Fruit fly (Drosophila melanogaster) whole organism, embryonic: ENCODE data around the gene mRpS25.

ENCODE experiments used
- Asciz ChIP-seq: fragments of 200-800 bp; sonication (Bioruptor generic); optimal IDR thresholded peaks from 2 replicates; lab custom pipeline; 2017; ENCODE audit warnings: missing biosample characterization, mild to moderate bottlenecking, missing genetic modification characterization, missing genetic modification reagents
- BtbVII ChIP-seq: fragments of 200-800 bp; sonication (Bioruptor generic); optimal IDR thresholded peaks from 3 replicates; lab custom pipeline; 2017; ENCODE audit warnings: missing biosample characterization, mild to moderate bottlenecking, missing genetic modification characterization
- CG10431 ChIP-seq: fragments of 200-800 bp; sonication (Bioruptor generic); optimal IDR thresholded peaks from 3 replicates; lab custom pipeline; 2018; ENCODE audit warnings: missing biosample characterization, mild to moderate bottlenecking, missing genetic modification characterization
- CG10565 ChIP-seq: fragments of 200-800 bp; sonication (Bioruptor generic); optimal IDR thresholded peaks from 3 replicates; lab custom pipeline; 2016; ENCODE audit warnings: missing biosample characterization, mild to moderate bottlenecking, missing genetic modification characterization
- CG11560 ChIP-seq: fragments of 200-800 bp; sonication (Bioruptor generic); IDR thresholded peaks from 3 replicates; pipeline ENCODE4 v1.3.6; 2022; ENCODE audit warnings: missing biosample characterization, missing genetic modification characterization
- CG12659 ChIP-seq: fragments of 200-800 bp; sonication (Bioruptor generic); optimal IDR thresholded peaks from 3 replicates; lab custom pipeline; 2017; ENCODE audit warnings: mild to moderate bottlenecking, missing biosample characterization, missing genetic modification reagents, missing genetic modification characterization
- CG14014 ChIP-seq: fragments of 200-800 bp; sonication (Bioruptor generic); IDR thresholded peaks from 2 replicates; pipeline ENCODE4 v1.3.6; 2022; ENCODE audit warnings: missing biosample characterization, missing genetic modification characterization
- CG14710 ChIP-seq: fragments of 200-800 bp; sonication (Bioruptor generic); optimal IDR thresholded peaks from 3 replicates; lab custom pipeline; 2019; ENCODE audit warnings: missing biosample characterization, mild to moderate bottlenecking, missing genetic modification characterization, moderate library complexity
- CG14965 ChIP-seq: fragments of 200-800 bp; sonication (Bioruptor generic); optimal IDR thresholded peaks from 2 replicates; lab custom pipeline; 2016; ENCODE audit warnings: missing biosample characterization, missing genetic modification characterization, borderline replicate concordance
- CG15073 ChIP-seq: fragments of 200-800 bp; sonication (Bioruptor generic); optimal IDR thresholded peaks from 2 replicates; lab custom pipeline; 2016; ENCODE audit warnings: missing biosample characterization, missing genetic modification characterization
- CG17568 ChIP-seq: fragments of 200-800 bp; sonication (Bioruptor generic); optimal IDR thresholded peaks from 2 replicates; lab custom pipeline; 2018; ENCODE audit warnings: missing biosample characterization, mild to moderate bottlenecking, missing genetic modification characterization, moderate library complexity
- CG17912 ChIP-seq: fragments of 200-800 bp; sonication (Bioruptor generic); optimal IDR thresholded peaks from 2 replicates; lab custom pipeline; 2018; ENCODE audit warnings: missing biosample characterization, mild to moderate bottlenecking, missing genetic modification characterization
- CG34376 ChIP-seq: fragments of 200-800 bp; sonication (Bioruptor generic); optimal IDR thresholded peaks from 2 replicates; lab custom pipeline; 2018; ENCODE audit warnings: missing biosample characterization, mild to moderate bottlenecking, missing genetic modification characterization
- CG6272 ChIP-seq: fragments of 200-800 bp; sonication (Bioruptor generic); IDR thresholded peaks from 2 replicates; pipeline ENCODE4 v1.3.6; 2022; ENCODE audit warnings: missing biosample characterization, missing genetic modification characterization
- CG6765 ChIP-seq: fragments of 200-800 bp; sonication (Bioruptor generic); optimal IDR thresholded peaks from 3 replicates; lab custom pipeline; 2017; ENCODE audit warnings: missing biosample characterization, mild to moderate bottlenecking, missing genetic modification characterization
- CG8281 ChIP-seq: fragments of 200-800 bp; sonication (Bioruptor generic); optimal IDR thresholded peaks from 2 replicates; lab custom pipeline; 2018; ENCODE audit warnings: missing biosample characterization, mild to moderate bottlenecking, missing genetic modification characterization, moderate library complexity
- CG8388 ChIP-seq: fragments of 200-800 bp; sonication (Bioruptor generic); optimal IDR thresholded peaks from 2 replicates; lab custom pipeline; 2019; ENCODE audit warnings: missing biosample characterization, mild to moderate bottlenecking, missing genetic modification characterization, moderate library complexity
- CG8765 ChIP-seq: fragments of 200-800 bp; sonication (Bioruptor generic); IDR thresholded peaks from 2 replicates; pipeline ENCODE4 v1.3.6; 2022; ENCODE audit warnings: missing biosample characterization, missing genetic modification characterization
- CG9437 ChIP-seq: fragments of 200-800 bp; sonication (Bioruptor generic); optimal IDR thresholded peaks from 2 replicates; lab custom pipeline; 2018; ENCODE audit warnings: missing biosample characterization, mild to moderate bottlenecking, missing genetic modification characterization
- Camta ChIP-seq: fragments of 200-800 bp; sonication (Bioruptor generic); optimal IDR thresholded peaks from 2 replicates; lab custom pipeline; 2016; ENCODE audit warnings: missing biosample characterization, missing genetic modification characterization
- CkIIα-i1 ChIP-seq: fragments of 200-800 bp; sonication (Bioruptor generic); IDR thresholded peaks from 2 replicates; pipeline ENCODE4 v1.3.6; 2022; ENCODE audit warnings: missing biosample characterization, missing genetic modification characterization
- CoRest ChIP-seq: fragments of 200-800 bp; sonication (Bioruptor generic); optimal IDR thresholded peaks from 3 replicates; lab custom pipeline; 2018; ENCODE audit warnings: missing biosample characterization, mild to moderate bottlenecking, missing genetic modification characterization, moderate library complexity
- Elba2 ChIP-seq: fragments of 200-800 bp; sonication (Bioruptor generic); optimal IDR thresholded peaks from 3 replicates; lab custom pipeline; 2016; ENCODE audit warnings: missing biosample characterization, missing genetic modification characterization
- Ets97D ChIP-seq: fragments of 200-800 bp; sonication (Bioruptor generic); optimal IDR thresholded peaks from 3 replicates; lab custom pipeline; 2016; ENCODE audit warnings: missing biosample characterization, missing genetic modification characterization
- HmgD ChIP-seq: fragments of 200-800 bp; sonication (Bioruptor generic); optimal IDR thresholded peaks from 3 replicates; lab custom pipeline; 2016; ENCODE audit warnings: missing biosample characterization, missing genetic modification characterization
- Hr51 ChIP-seq, 2 experiments: fragments of 200-800 bp; sonication (Bioruptor generic); optimal IDR thresholded peaks; 2 replicates in 1 of 2; 3 replicates in 1 of 2; lab custom pipeline; 2016 to 2018; ENCODE audit warnings: missing biosample characterization in 2 of 2, missing genetic modification characterization in 2 of 2, mild to moderate bottlenecking in 1 of 2, moderate library complexity in 1 of 2
- MBD-R2 ChIP-seq: fragments of 200-800 bp; sonication (Bioruptor generic); IDR thresholded peaks from 2 replicates; pipeline ENCODE4 v1.3.6; 2022; ENCODE audit warnings: missing biosample characterization, missing genetic modification characterization
- Med ChIP-seq: fragments of 200-800 bp; sonication (Bioruptor generic); peaks from one replicate; lab custom pipeline; 2016; ENCODE audit warnings: missing biosample characterization, missing genetic modification characterization, mild to moderate bottlenecking, inconsistent platforms, moderate library complexity
- Neu2 ChIP-seq: fragments of 200-800 bp; sonication (Bioruptor generic); optimal IDR thresholded peaks from 3 replicates; lab custom pipeline; 2016; ENCODE audit warnings: missing biosample characterization, missing genetic modification characterization, borderline replicate concordance
- Nf-YA ChIP-seq: fragments of 200-800 bp; sonication (Bioruptor generic); IDR thresholded peaks from 2 replicates; pipeline ENCODE4 v1.3.6; 2022; ENCODE audit warnings: missing biosample characterization, missing genetic modification characterization
- NfI ChIP-seq: fragments of 200-800 bp; sonication (Bioruptor generic); optimal IDR thresholded peaks from 3 replicates; lab custom pipeline; 2018; ENCODE audit warnings: missing biosample characterization, mild to moderate bottlenecking, missing genetic modification characterization, moderate library complexity
- Optix ChIP-seq: fragments of 200-800 bp; sonication (Bioruptor generic); IDR thresholded peaks from 3 replicates; pipeline ENCODE4 v1.3.6; 2022; ENCODE audit warnings: missing biosample characterization, missing genetic modification characterization
- Spps ChIP-seq: fragments of 200-800 bp; sonication (Bioruptor generic); optimal IDR thresholded peaks from 2 replicates; lab custom pipeline; 2018; ENCODE audit warnings: missing biosample characterization, mild to moderate bottlenecking, missing genetic modification characterization
- Usf ChIP-seq: fragments of 200-800 bp; sonication (Bioruptor generic); optimal IDR thresholded peaks from 2 replicates; lab custom pipeline; 2017; ENCODE audit warnings: missing genotype, missing biosample characterization, missing genetic modification characterization
- chm ChIP-seq: fragments of 200-800 bp; sonication (Bioruptor generic); IDR thresholded peaks from 2 replicates; pipeline ENCODE4 v1.3.6; 2022; ENCODE audit warnings: missing biosample characterization, missing genetic modification characterization
- crc ChIP-seq: fragments of 200-800 bp; sonication (Bioruptor generic); optimal IDR thresholded peaks from 2 replicates; lab custom pipeline; 2016; ENCODE audit warnings: missing biosample characterization, missing genetic modification characterization
- da ChIP-seq: fragments of 200-800 bp; sonication (Bioruptor generic); optimal IDR thresholded peaks from 2 replicates; lab custom pipeline; 2016; ENCODE audit warnings: missing biosample characterization, missing genetic modification characterization
- disco-r ChIP-seq: fragments of 200-800 bp; sonication (Bioruptor generic); optimal IDR thresholded peaks from 2 replicates; lab custom pipeline; 2016; ENCODE audit warnings: missing biosample characterization, missing genetic modification characterization
- fd96Cb ChIP-seq: fragments of 200-800 bp; sonication (Bioruptor generic); optimal IDR thresholded peaks from 2 replicates; lab custom pipeline; 2018; ENCODE audit warnings: missing biosample characterization, mild to moderate bottlenecking, missing genetic modification characterization, moderate library complexity
- fu2 ChIP-seq: fragments of 200-800 bp; sonication (Bioruptor generic); optimal IDR thresholded peaks from 2 replicates; lab custom pipeline; 2016; ENCODE audit warnings: missing biosample characterization, missing genetic modification characterization
- jing ChIP-seq: fragments of 200-800 bp; sonication (Bioruptor generic); optimal IDR thresholded peaks from 2 replicates; lab custom pipeline; 2018; ENCODE audit warnings: missing biosample characterization, mild to moderate bottlenecking, missing genetic modification characterization
- luna ChIP-seq: fragments of 200-800 bp; sonication (Bioruptor generic); optimal IDR thresholded peaks from 2 replicates; lab custom pipeline; 2016; ENCODE audit warnings: missing biosample characterization, missing genetic modification characterization
- otp ChIP-seq: fragments of 200-800 bp; sonication (Bioruptor generic); IDR thresholded peaks from 3 replicates; pipeline ENCODE4, ENCODE4 v1.3.6; 2022; ENCODE audit warnings: missing biosample characterization, missing genetic modification characterization
- pb ChIP-seq: fragments of 200-800 bp; sonication (Bioruptor generic); optimal IDR thresholded peaks from 3 replicates; lab custom pipeline; 2016; ENCODE audit warnings: missing biosample characterization, missing genetic modification characterization
- pfk ChIP-seq: fragments of 200-800 bp; sonication (Bioruptor generic); optimal IDR thresholded peaks from 2 replicates; lab custom pipeline; 2018; ENCODE audit warnings: missing biosample characterization, mild to moderate bottlenecking, missing genetic modification characterization, moderate library complexity
- pum ChIP-seq: fragments of 200-800 bp; sonication (Bioruptor generic); optimal IDR thresholded peaks from 2 replicates; lab custom pipeline; 2016; ENCODE audit warnings: missing biosample characterization, missing genetic modification characterization
- schlank ChIP-seq: fragments of 200-800 bp; sonication (Bioruptor generic); optimal IDR thresholded peaks from 2 replicates; lab custom pipeline; 2018; ENCODE audit warnings: missing biosample characterization, mild to moderate bottlenecking, missing genetic modification characterization
- sim ChIP-seq: fragments of 200-800 bp; sonication (Bioruptor generic); IDR thresholded peaks from 2 replicates; pipeline ENCODE4 v1.3.6; 2022; ENCODE audit warnings: missing biosample characterization, missing genetic modification characterization
- sug ChIP-seq: fragments of 200-800 bp; optimal IDR thresholded peaks from 2 replicates; lab custom pipeline; 2019; ENCODE audit warnings: missing biosample characterization, mild to moderate bottlenecking, missing genetic modification characterization, moderate library complexity
- vvl ChIP-seq: fragments of 200-800 bp; sonication (Bioruptor generic); IDR thresholded peaks from 2 replicates; pipeline ENCODE4 v1.3.6; 2022; ENCODE audit warnings: missing biosample characterization, missing genetic modification characterization
- zf30C ChIP-seq: fragments of 200-800 bp; sonication (Bioruptor generic); optimal IDR thresholded peaks from 3 replicates; lab custom pipeline; 2018; ENCODE audit warnings: missing biosample characterization, mild to moderate bottlenecking, missing genetic modification characterization

The mRpS25 gene

dm6 chrX:14580359-14580961, 2.3 kb downstream of the mRpS25 start, which contains the start of gene CG14414 (continued):
- TF ChIP-seq Neu2 (GFP tag; lab: Kevin White, UChicago), result no peak
- no peak for TF ChIP-seq CG9437 (GFP tag; lab: Kevin White, UChicago)
- no peak for TF ChIP-seq da (GFP tag; lab: Kevin White, UChicago)
- no peak for TF ChIP-seq CG14965 (GFP tag; lab: Kevin White, UChicago)
- TF ChIP-seq schlank (tag; lab: Kevin White, UChicago), result no peak
- no peak for TF ChIP-seq NfI (GFP tag; lab: Kevin White, UChicago)
- TF ChIP-seq disco-r, result no peak
- TF ChIP-seq CG34376, result no peak
- TF ChIP-seq pum (GFP tag; lab: Kevin White, UChicago), result no peak
- TF ChIP-seq crc (GFP tag; lab: Kevin White, UChicago), result no peak
- TF ChIP-seq chm (GFP tag; lab: Robert Waterston, UW), result no peak
- TF ChIP-seq Usf (GFP tag; lab: Kevin White, UChicago), result no peak
- no peak for TF ChIP-seq CG11560 (tag; lab: Robert Waterston, UW)
- TF ChIP-seq CG17568, result no peak
- no peak for TF ChIP-seq CG10431
- TF ChIP-seq Optix (GFP tag; lab: Robert Waterston, UW), result no peak
- no peak for TF ChIP-seq Elba2 (GFP tag; lab: Kevin White, UChicago)
- TF ChIP-seq pfk (GFP tag; lab: Kevin White, UChicago), result no peak
- peak; percentile 27 for TF ChIP-seq CG12659
- no peak for TF ChIP-seq Asciz (GFP tag; lab: Kevin White, UChicago)
- TF ChIP-seq Nf-YA (GFP tag; lab: Robert Waterston, UW), result no peak
- TF ChIP-seq Ets97D (GFP tag; lab: Kevin White, UChicago), result peak; percentile 72
- TF ChIP-seq CG10565, result no peak
- no peak for TF ChIP-seq sim (GFP tag; lab: Robert Waterston, UW)
- no peak for TF ChIP-seq Camta (GFP tag; lab: Kevin White, UChicago)
- TF ChIP-seq fu2 (GFP tag; lab: Kevin White, UChicago), result no peak
- TF ChIP-seq CoRest (tag; lab: Kevin White, UChicago), result peak; percentile 18
- no peak for TF ChIP-seq luna
- TF ChIP-seq CkIIα-i1 (GFP tag; lab: Robert Waterston, UW), result no peak
- no peak for TF ChIP-seq CG6765 (GFP tag; lab: Kevin White, UChicago)
- TF ChIP-seq MBD-R2 (GFP tag; lab: Robert Waterston, UW), result peak; percentile 90
- no peak for TF ChIP-seq CG15073 (GFP tag; lab: Kevin White, UChicago)
- TF ChIP-seq sug (tag; lab: Kevin White, UChicago), result no peak
- TF ChIP-seq CG14014 (GFP tag; lab: Robert Waterston, UW), result no peak
- no peak for TF ChIP-seq CG8765
- no peak for TF ChIP-seq CG8388 (GFP tag; lab: Kevin White, UChicago)
- no peak for TF ChIP-seq zf30C (GFP tag; lab: Kevin White, UChicago)
- TF ChIP-seq pb (GFP tag; lab: Kevin White, UChicago), result no peak
- TF ChIP-seq Spps (tag; lab: Kevin White, UChicago), result no peak
- TF ChIP-seq BtbVII, result no peak
- TF ChIP-seq jing (GFP tag; lab: Kevin White, UChicago), result no peak
- no peak for TF ChIP-seq otp (GFP tag; lab: Robert Waterston, UW)
- TF ChIP-seq Med (GFP tag; lab: Kevin White, UChicago), result peak; percentile 93
- TF ChIP-seq CG17912, result no peak
- TF ChIP-seq HmgD (GFP tag; lab: Kevin White, UChicago), result peak; percentile 55
- peak; percentile 46 for TF ChIP-seq CG14710 (tag; lab: Kevin White, UChicago)
- TF ChIP-seq Hr51 (GFP tag; optimal IDR thresholded peaks at IDR 0.05; lab: Kevin White, UChicago), result no peak
- no peak; the same call in 1 of the 2 replicates for TF ChIP-seq vvl (GFP tag; lab: Robert Waterston, UW)
- TF ChIP-seq fd96Cb (tag; lab: Kevin White, UChicago), result no peak
- TF ChIP-seq CG6272, result peak; percentile 30; the same call in 1 of the 2 replicates
- TF ChIP-seq CG8281 (tag; lab: Kevin White, UChicago), result no peak
